Worm (Caenorhabditis elegans) whole organism, mixed stage, embryonic: Measurements from ENCODE around the gene F14D7.12.

ENCODE experiments used
- hlh-1 ChIP-seq: fragments of 150-350 bp; optimal IDR thresholded peaks from 2 replicates; lab custom pipeline; 2014; ENCODE audit warnings: missing biosample characterization, missing genetic modification reagents, missing genetic modification characterization
- lin-32 ChIP-seq: fragments of 200-800 bp; sonication (Bioruptor generic); optimal IDR thresholded peaks from 2 replicates; lab custom pipeline; 2018; ENCODE audit warnings: mild to moderate bottlenecking, missing genetic modification characterization, missing compliant biosample characterization
- mab-5 ChIP-seq: fragments of 150-350 bp; optimal IDR thresholded peaks from 2 replicates; lab custom pipeline; 2014; ENCODE audit warnings: missing biosample characterization, missing genetic modification characterization
- nhr-12 ChIP-seq: fragments of 150-350 bp; optimal IDR thresholded peaks from 2 replicates; lab custom pipeline; 2014; ENCODE audit warnings: missing biosample characterization, missing genetic modification characterization
- nhr-76 ChIP-seq: sonication (generic microtip); optimal IDR thresholded peaks from 2 replicates; lab custom pipeline; 2017; ENCODE audit warnings: missing biosample characterization, missing genetic modification characterization
- ztf-11 ChIP-seq: fragments of 150-350 bp; optimal IDR thresholded peaks from 2 replicates; lab custom pipeline; 2014; ENCODE audit warnings: missing biosample characterization, missing genetic modification characterization

- TF ChIP-seq nhr-12 (tag; lab: Kevin White, UChicago): no peak
- TF ChIP-seq hlh-1 (tag; lab: Kevin White, UChicago): no peak
- TF ChIP-seq mab-5 (tag; lab: Kevin White, UChicago): no peak
- no peak for TF ChIP-seq nhr-76 (tag; lab: Kevin White, UChicago)
- no peak for TF ChIP-seq lin-32
- no peak for TF ChIP-seq ztf-11
These were observed 31.7 kb downstream of the F14D7.12 start, which contains the start of gene F47B8.8 for ce11 chrV:14331477-14331876.
